Worm (Caenorhabditis elegans) whole organism, young adult: ENCODE data around the gene Y15E3A.3.
A peak's percentile ranks its signal among the peaks of the same experiment; 100 is the strongest.

Experiments
- D2030.7 ChIP-seq: fragments of 200-800 bp; sonication (Bioruptor generic); IDR thresholded peaks from 2 replicates; pipeline ENCODE4 v1.3.6; 2022; ENCODE audit warnings: missing genetic modification reagents, missing genetic modification characterization, missing compliant biosample characterization
- F10E7.11 ChIP-seq: sonication (generic microtip); optimal IDR thresholded peaks from 2 replicates; lab custom pipeline; 2017; ENCODE audit warnings: mild to moderate bottlenecking, missing genetic modification characterization, moderate library complexity, missing compliant biosample characterization
- F39B2.1 ChIP-seq: fragments of 200-800 bp; sonication (Bioruptor generic); IDR thresholded peaks from 2 replicates; pipeline ENCODE4 v1.3.6; 2022; ENCODE audit warnings: missing genetic modification reagents, missing genetic modification characterization, missing compliant biosample characterization
- F57A8.1 ChIP-seq: fragments of 200-800 bp; sonication (Bioruptor generic); optimal IDR thresholded peaks from 2 replicates; lab custom pipeline; 2018; ENCODE audit warnings: mild to moderate bottlenecking, missing genetic modification characterization, moderate library complexity, missing compliant biosample characterization
- K11D2.4 ChIP-seq: fragments of 200-800 bp; sonication (Bioruptor generic); IDR thresholded peaks from 2 replicates; pipeline ENCODE4 v1.3.6; 2022; ENCODE audit warnings: missing genetic modification reagents, missing genetic modification characterization, missing compliant biosample characterization
- ZK185.1 ChIP-seq: sonication (generic microtip); optimal IDR thresholded peaks from 2 replicates; lab custom pipeline; 2016; ENCODE audit warnings: mild to moderate bottlenecking, missing genetic modification characterization, missing compliant biosample characterization; ENCODE audit not compliant: poor library complexity, severe bottlenecking
- akir-1 ChIP-seq: fragments of 200-800 bp; sonication (Bioruptor generic); optimal IDR thresholded peaks from 2 replicates; lab custom pipeline; 2018; ENCODE audit warnings: mild to moderate bottlenecking, missing genetic modification characterization, moderate library complexity, missing compliant biosample characterization
- ama-1 ChIP-seq, 3 experiments: fragments of 150-350 bp in 1 of 3; sonication (generic microtip) in 2 of 3; optimal IDR thresholded peaks; 2 replicates each; lab custom pipeline; 2014 to 2018; ENCODE audit warnings: missing biosample characterization in 2 of 3, missing genetic modification characterization in 2 of 3, missing genetic modification reagents in 2 of 3
- athp-1 ChIP-seq: sonication (generic microtip); optimal IDR thresholded peaks from 2 replicates; lab custom pipeline; 2017; ENCODE audit warnings: mild to moderate bottlenecking, missing genetic modification characterization, missing compliant biosample characterization
- cebp-1 ChIP-seq, 2 experiments: fragments of 200-800 bp in 1 of 2; sonication (Bioruptor generic) in 1 of 2; sonication (generic microtip) in 1 of 2; IDR thresholded peaks in 1 of 2; optimal IDR thresholded peaks in 1 of 2; 2 replicates each; pipeline versions ENCODE4 v1.3.6 to Lab custom; 2017 to 2022; ENCODE audit warnings: missing compliant biosample characterization in 2 of 2, missing genetic modification characterization in 2 of 2, mild to moderate bottlenecking in 1 of 2, missing genetic modification reagents in 1 of 2, moderate library complexity in 1 of 2
- ceh-27 ChIP-seq: fragments of 200-800 bp; sonication (Bioruptor generic); optimal IDR thresholded peaks from 2 replicates; lab custom pipeline; 2018; ENCODE audit warnings: mild to moderate bottlenecking, missing genetic modification characterization, moderate library complexity, missing compliant biosample characterization
- ceh-79 ChIP-seq: sonication (generic microtip); optimal IDR thresholded peaks from 2 replicates; lab custom pipeline; 2017; ENCODE audit warnings: mild to moderate bottlenecking, missing genetic modification characterization, missing compliant biosample characterization
- dox-1 ChIP-seq: fragments of 200-800 bp; sonication (Bioruptor generic); IDR thresholded peaks from 2 replicates; pipeline ENCODE4 v1.3.6; 2022; ENCODE audit warnings: missing genetic modification reagents, missing genetic modification characterization, missing compliant biosample characterization
- dpff-1 ChIP-seq: sonication (generic microtip); optimal IDR thresholded peaks from 2 replicates; lab custom pipeline; 2017; ENCODE audit warnings: mild to moderate bottlenecking, missing genetic modification characterization, missing compliant biosample characterization
- dpl-1 ChIP-seq: fragments of 150-350 bp; optimal IDR thresholded peaks from 2 replicates; lab custom pipeline; 2014; ENCODE audit warnings: missing biosample characterization, missing genetic modification reagents, missing genetic modification characterization
- egl-44 ChIP-seq: fragments of 200-800 bp; sonication (Bioruptor generic); IDR thresholded peaks from 2 replicates; pipeline ENCODE4 v1.3.6; 2022; ENCODE audit warnings: missing genetic modification reagents, missing genetic modification characterization, missing compliant biosample characterization
- egrh-3 ChIP-seq: fragments of 200-800 bp; sonication (Bioruptor generic); IDR thresholded peaks from 2 replicates; pipeline ENCODE4 v1.3.6; 2022; ENCODE audit warnings: missing genetic modification reagents, missing genetic modification characterization, missing compliant biosample characterization
- ekl-4 ChIP-seq: fragments of 200-800 bp; sonication (Bioruptor generic); IDR thresholded peaks from 2 replicates; pipeline ENCODE4 v1.3.6; 2022; ENCODE audit warnings: missing genetic modification reagents, missing genetic modification characterization, missing compliant biosample characterization
- fkh-3 ChIP-seq: sonication (generic microtip); optimal IDR thresholded peaks from 2 replicates; lab custom pipeline; 2016; ENCODE audit warnings: mild to moderate bottlenecking, missing genetic modification characterization, missing compliant biosample characterization
- hrde-1 ChIP-seq: sonication (generic microtip); optimal IDR thresholded peaks from 2 replicates; lab custom pipeline; 2016; ENCODE audit warnings: missing genetic modification characterization, mild to moderate bottlenecking, missing compliant biosample characterization, moderate library complexity, missing genotype, missing genetic modification reagents, borderline replicate concordance
- lag-1 ChIP-seq: fragments of 200-800 bp; sonication (Bioruptor generic); IDR thresholded peaks from 2 replicates; pipeline ENCODE4 v1.3.6; 2022; ENCODE audit warnings: missing genetic modification reagents, missing genetic modification characterization, missing compliant biosample characterization
- lin-40 ChIP-seq: sonication (generic microtip); optimal IDR thresholded peaks from 2 replicates; lab custom pipeline; 2016; ENCODE audit warnings: missing genetic modification characterization, mild to moderate bottlenecking, missing compliant biosample characterization, missing genotype, missing genetic modification reagents
- lsy-27 ChIP-seq: sonication (generic microtip); optimal IDR thresholded peaks from 2 replicates; lab custom pipeline; 2017; ENCODE audit warnings: missing genetic modification characterization, mild to moderate bottlenecking, missing compliant biosample characterization, antibody characterized with exemption, missing genotype, borderline replicate concordance; ENCODE audit not compliant: insufficient read depth
- madf-10 ChIP-seq: sonication (generic microtip); optimal IDR thresholded peaks from 2 replicates; lab custom pipeline; 2016; ENCODE audit warnings: mild to moderate bottlenecking, missing genetic modification characterization, missing compliant biosample characterization
- madf-3 ChIP-seq: fragments of 200-800 bp; sonication (Bioruptor generic); IDR thresholded peaks from 2 replicates; pipeline ENCODE4 v1.3.6; 2022; ENCODE audit warnings: missing genetic modification reagents, missing genetic modification characterization, missing compliant biosample characterization
- madf-8 ChIP-seq: fragments of 200-800 bp; sonication (Bioruptor generic); conservative IDR thresholded peaks from 2 replicates; pipeline ENCODE4 v1.3.6; 2022; ENCODE audit warnings: missing genetic modification reagents, missing genetic modification characterization, missing compliant biosample characterization
- nhr-179 ChIP-seq: sonication (generic microtip); optimal IDR thresholded peaks from 2 replicates; lab custom pipeline; 2016; ENCODE audit warnings: mild to moderate bottlenecking, missing genetic modification characterization, missing compliant biosample characterization
- nhr-27 ChIP-seq: fragments of 200-800 bp; sonication (Bioruptor generic); optimal IDR thresholded peaks from 2 replicates; lab custom pipeline; 2018; ENCODE audit warnings: mild to moderate bottlenecking, missing genetic modification characterization, moderate library complexity, missing compliant biosample characterization
- pha-4 ChIP-seq: fragments of 150-350 bp; sonication (generic microtip); optimal IDR thresholded peaks from 2 replicates; lab custom pipeline; 2014; ENCODE audit warnings: missing biosample characterization, missing genetic modification reagents, missing genetic modification characterization
- sdz-38 ChIP-seq: sonication (generic microtip); optimal IDR thresholded peaks from 2 replicates; lab custom pipeline; 2016; ENCODE audit warnings: missing genotype, missing genetic modification characterization, missing compliant biosample characterization
- somi-1 ChIP-seq: fragments of 200-800 bp; sonication (Bioruptor generic); optimal IDR thresholded peaks from 2 replicates; lab custom pipeline; 2018; ENCODE audit warnings: mild to moderate bottlenecking, missing genetic modification characterization, missing compliant biosample characterization
- xnd-1 ChIP-seq: sonication (generic microtip); optimal IDR thresholded peaks from 2 replicates; lab custom pipeline; 2016; ENCODE audit warnings: missing genotype, missing genetic modification reagents, missing genetic modification characterization, missing compliant biosample characterization
- zfh-2 ChIP-seq: fragments of 200-800 bp; sonication (Bioruptor generic); conservative IDR thresholded peaks from 2 replicates; pipeline ENCODE4 v1.3.6; 2022; ENCODE audit warnings: missing genetic modification reagents, missing genetic modification characterization, missing compliant biosample characterization
- ztf-18 ChIP-seq: sonication (generic microtip); optimal IDR thresholded peaks from 2 replicates; lab custom pipeline; 2016; ENCODE audit warnings: missing genotype, mild to moderate bottlenecking, missing genetic modification characterization, missing compliant biosample characterization
- ztf-22 ChIP-seq: fragments of 200-800 bp; sonication (Bioruptor generic); optimal IDR thresholded peaks from 2 replicates; lab custom pipeline; 2018; ENCODE audit warnings: mild to moderate bottlenecking, missing genetic modification characterization, moderate library complexity, missing compliant biosample characterization

The Y15E3A.3 gene

ce11 chrX:15274827-15275761 lies 50.5 kb downstream of the Y15E3A.3 start (continued):
- no peak for TF ChIP-seq sdz-38 (tag; lab: Kevin White, UChicago)
- TF ChIP-seq, all 124 proteins: peak for 28

- TF ChIP-seq akir-1 (no peak), athp-1 (no peak), ceh-79 (tag; lab: Kevin White, UChicago) (no peak), nhr-27 (no peak), F10E7.11 (tag; lab: Kevin White, UChicago) (no peak), F57A8.1 (GFP tag; lab: Kevin White, UChicago) (no peak), pha-4 (tag; lab: Kevin White, UChicago) (no peak), ekl-4 (no peak), nhr-179 (no peak), dpff-1 (tag; lab: Kevin White, UChicago) (no peak), lin-40 (tag; lab: Kevin White, UChicago) (peak; percentile 42), madf-10 (no peak), dox-1 (GFP tag; lab: Robert Waterston, UW) (peak; percentile 18; the same call in 1 of the 2 replicates), madf-8 (GFP tag; lab: Robert Waterston, UW) (no peak), F39B2.1 (GFP tag; lab: Robert Waterston, UW) (no peak), ama-1 (optimal IDR thresholded peaks at IDR 0.05; lab: Kevin White, UChicago) (no peak), ama-1 (GFP tag; optimal IDR thresholded peaks at IDR 0.05; lab: Kevin White, UChicago) (no peak), ztf-18 (tag; lab: Kevin White, UChicago) (no peak), cebp-1 (GFP tag; IDR thresholded peaks at IDR 0.05; lab: Robert Waterston, UW) (no peak), cebp-1 (tag; optimal IDR thresholded peaks at IDR 0.05; lab: Kevin White, UChicago) (peak; percentile 50), K11D2.4 (no peak), D2030.7 (no peak), somi-1 (peak; percentile 60), madf-3 (0 out of 2 replicates have a peak, but pooled peaks have one; percentile 41), lag-1 (GFP tag; lab: Robert Waterston, UW) (no peak), ztf-22 (GFP tag; lab: Kevin White, UChicago) (no peak), egrh-3 (peak; percentile 72; the same call in 1 of the 2 replicates), ZK185.1 (tag; lab: Kevin White, UChicago) (no peak), hrde-1 (no peak), egl-44 (GFP tag; lab: Robert Waterston, UW) (no peak), zfh-2 (GFP tag; lab: Robert Waterston, UW) (peak; percentile 74), ceh-27 (GFP tag; lab: Kevin White, UChicago) (peak; percentile 8), lsy-27 (no peak), xnd-1 (tag; lab: Kevin White, UChicago) (no peak), fkh-3 (tag; lab: Kevin White, UChicago) (no peak), dpl-1 (no peak)
These were observed 51.5 kb downstream of the Y15E3A.3 start for ce11 chrX:15274079-15274478.
